Worm (Caenorhabditis elegans) whole organism, L4 larva: Measurements from ENCODE around the gene nas-29.

Experiments used
- F10B5.3 ChIP-seq: sonication (generic microtip); optimal IDR thresholded peaks from 2 replicates; lab custom pipeline; 2016; ENCODE audit warnings: mild to moderate bottlenecking, missing genetic modification characterization, missing compliant biosample characterization
- F26F4.8 ChIP-seq: fragments of 200-800 bp; sonication (Bioruptor generic); conservative IDR thresholded peaks from 2 replicates; pipeline ENCODE4 v1.3.6; 2022; ENCODE audit warnings: missing genetic modification characterization, missing compliant biosample characterization
- F37D6.2 ChIP-seq: sonication (generic microtip); optimal IDR thresholded peaks from 2 replicates; lab custom pipeline; 2016; ENCODE audit warnings: mild to moderate bottlenecking, missing genetic modification characterization, missing compliant biosample characterization
- F49E8.2 ChIP-seq: sonication (generic microtip); optimal IDR thresholded peaks from 2 replicates; lab custom pipeline; 2016; ENCODE audit warnings: missing compliant biosample characterization, mild to moderate bottlenecking, missing genetic modification characterization, borderline replicate concordance
- Y48G9A.11 ChIP-seq: fragments of 200-800 bp; sonication (Bioruptor generic); IDR thresholded peaks from 2 replicates; pipeline ENCODE4 v1.3.6; 2022; ENCODE audit warnings: missing genetic modification reagents, missing genetic modification characterization, missing compliant biosample characterization
- arid-1 ChIP-seq: fragments of 200-800 bp; sonication (Bioruptor generic); conservative IDR thresholded peaks from 2 replicates; pipeline ENCODE4 v1.3.6; 2022; ENCODE audit warnings: missing genetic modification reagents, missing genetic modification characterization, missing compliant biosample characterization
- attf-4 ChIP-seq: sonication (generic microtip); optimal IDR thresholded peaks from 3 replicates; lab custom pipeline; 2017; ENCODE audit warnings: missing biosample characterization, missing genetic modification characterization
- ceh-28 ChIP-seq: fragments of 150-350 bp; optimal IDR thresholded peaks from 2 replicates; lab custom pipeline; 2014; ENCODE audit warnings: missing biosample characterization, missing genetic modification reagents, missing genetic modification characterization
- ceh-62 ChIP-seq: sonication (generic microtip); optimal IDR thresholded peaks from 2 replicates; lab custom pipeline; 2017; ENCODE audit warnings: missing biosample characterization, missing genetic modification characterization
- cey-2 ChIP-seq: sonication (generic microtip); optimal IDR thresholded peaks from 3 replicates; lab custom pipeline; 2017; ENCODE audit warnings: missing genetic modification characterization, mild to moderate bottlenecking, missing compliant biosample characterization, antibody characterized with exemption, borderline replicate concordance; ENCODE audit not compliant: insufficient read depth
- dmd-8 ChIP-seq: fragments of 200-800 bp; sonication (Bioruptor generic); IDR thresholded peaks from 2 replicates; pipeline ENCODE4 v1.3.6; 2022; ENCODE audit warnings: missing genetic modification characterization, missing compliant biosample characterization
- dpl-1 ChIP-seq: fragments of 150-350 bp; optimal IDR thresholded peaks from 2 replicates; lab custom pipeline; 2014; ENCODE audit warnings: missing biosample characterization, missing genetic modification reagents, missing genetic modification characterization
- duxl-1 ChIP-seq: sonication (generic microtip); optimal IDR thresholded peaks from 2 replicates; lab custom pipeline; 2016; ENCODE audit warnings: mild to moderate bottlenecking, missing genetic modification characterization, moderate library complexity, missing compliant biosample characterization; ENCODE audit not compliant: poor library complexity
- dve-1 ChIP-seq: sonication (generic microtip); optimal IDR thresholded peaks from 2 replicates; lab custom pipeline; 2017; ENCODE audit warnings: antibody characterized with exemption, mild to moderate bottlenecking, missing genetic modification characterization, missing compliant biosample characterization; ENCODE audit not compliant: insufficient read depth
- egl-27 ChIP-seq: sonication (generic microtip); optimal IDR thresholded peaks from 3 replicates; lab custom pipeline; 2017; ENCODE audit warnings: missing biosample characterization, missing genetic modification reagents, missing genetic modification characterization
- fkh-10 ChIP-seq: fragments of 150-350 bp; optimal IDR thresholded peaks from 2 replicates; lab custom pipeline; 2014; ENCODE audit warnings: missing biosample characterization, missing genetic modification reagents, missing genetic modification characterization
- hif-1 ChIP-seq, 2 experiments: sonication (generic microtip); optimal IDR thresholded peaks; 2 replicates each; lab custom pipeline; 2016 to 2017; ENCODE audit warnings: missing compliant biosample characterization in 2 of 2, missing genetic modification characterization in 2 of 2, missing genetic modification reagents in 2 of 2, missing genotype in 2 of 2, mild to moderate bottlenecking in 1 of 2
- hlh-11 ChIP-seq: fragments of 200-800 bp; sonication (Bioruptor generic); optimal IDR thresholded peaks from 2 replicates; lab custom pipeline; 2018; ENCODE audit warnings: mild to moderate bottlenecking, missing genetic modification characterization, missing compliant biosample characterization
- hmg-1.1 ChIP-seq: fragments of 200-800 bp; sonication (Bioruptor generic); IDR thresholded peaks from 2 replicates; pipeline ENCODE4 v1.3.6; 2022; ENCODE audit warnings: missing genetic modification reagents, missing genetic modification characterization, missing compliant biosample characterization
- lin-1 ChIP-seq: fragments of 200-800 bp; sonication (Bioruptor generic); IDR thresholded peaks from 2 replicates; pipeline ENCODE4 v1.3.6; 2022; ENCODE audit warnings: missing genetic modification reagents, missing genetic modification characterization, missing compliant biosample characterization
- lin-38 ChIP-seq: fragments of 200-800 bp; sonication (Bioruptor generic); IDR thresholded peaks from 2 replicates; pipeline ENCODE4 v1.3.6; 2022; ENCODE audit warnings: missing genetic modification reagents, missing genetic modification characterization, missing compliant biosample characterization
- lin-39 ChIP-seq: fragments of 150-350 bp; optimal IDR thresholded peaks from 2 replicates; lab custom pipeline; 2014; ENCODE audit warnings: missing biosample characterization, missing genetic modification reagents, missing genetic modification characterization
- lir-3 ChIP-seq: sonication (generic microtip); optimal IDR thresholded peaks from 2 replicates; lab custom pipeline; 2016; ENCODE audit warnings: mild to moderate bottlenecking, missing genetic modification characterization, missing compliant biosample characterization
- mdl-1 ChIP-seq, 2 experiments: fragments of 150-350 bp in 1 of 2; sonication (generic microtip) in 1 of 2; optimal IDR thresholded peaks; 2 replicates each; lab custom pipeline; 2014 to 2017; ENCODE audit warnings: missing biosample characterization in 2 of 2, missing genetic modification characterization in 2 of 2
- mxl-2 ChIP-seq: fragments of 200-800 bp; sonication (Bioruptor generic); conservative IDR thresholded peaks from 2 replicates; pipeline ENCODE4 v1.3.6; 2022; ENCODE audit warnings: missing genetic modification reagents, missing genetic modification characterization, missing compliant biosample characterization
- mxl-3 ChIP-seq: fragments of 200-800 bp; sonication (Bioruptor generic); optimal IDR thresholded peaks from 2 replicates; lab custom pipeline; 2018; ENCODE audit warnings: mild to moderate bottlenecking, missing genetic modification characterization, missing compliant biosample characterization
- nhr-111 ChIP-seq: fragments of 200-800 bp; sonication (Bioruptor generic); optimal IDR thresholded peaks from 2 replicates; lab custom pipeline; 2018; ENCODE audit warnings: mild to moderate bottlenecking, missing genetic modification characterization, missing compliant biosample characterization
- nhr-237 ChIP-seq: sonication (generic microtip); optimal IDR thresholded peaks from 2 replicates; lab custom pipeline; 2017; ENCODE audit warnings: missing biosample characterization, missing genetic modification characterization
- nhr-25 ChIP-seq: sonication (generic microtip); optimal IDR thresholded peaks from 2 replicates; lab custom pipeline; 2017; ENCODE audit warnings: missing genetic modification characterization, mild to moderate bottlenecking, missing compliant biosample characterization, antibody characterized with exemption, moderate library complexity, borderline replicate concordance; ENCODE audit not compliant: insufficient read depth
- nhr-6 ChIP-seq: fragments of 150-350 bp; optimal IDR thresholded peaks from 2 replicates; lab custom pipeline; 2014; ENCODE audit warnings: missing biosample characterization, missing genetic modification characterization
- rbr-2 ChIP-seq: sonication (generic microtip); optimal IDR thresholded peaks from 2 replicates; lab custom pipeline; 2016; ENCODE audit warnings: missing genotype, missing genetic modification characterization, missing compliant biosample characterization
- snpc-1.2 ChIP-seq: fragments of 200-800 bp; sonication (Bioruptor generic); IDR thresholded peaks from 2 replicates; pipeline ENCODE4 v1.3.6; 2022; ENCODE audit warnings: missing genetic modification reagents, missing genetic modification characterization, missing compliant biosample characterization
- snpc-4 ChIP-seq: fragments of 150-350 bp; optimal IDR thresholded peaks from 2 replicates; lab custom pipeline; 2014; ENCODE audit warnings: missing biosample characterization, missing genetic modification characterization
- tra-1 ChIP-seq: fragments of 200-800 bp; sonication (Bioruptor generic); IDR thresholded peaks from 2 replicates; pipeline ENCODE4 v1.3.6; 2022; ENCODE audit warnings: missing genetic modification reagents, missing genetic modification characterization, missing compliant biosample characterization
- unc-39 ChIP-seq: sonication (generic microtip); optimal IDR thresholded peaks from 2 replicates; lab custom pipeline; 2017; ENCODE audit warnings: missing biosample characterization, missing genetic modification characterization
- unc-62 ChIP-seq, 3 experiments: fragments of 150-350 bp in 1 of 3; sonication (generic microtip); optimal IDR thresholded peaks in 2 of 3; peaks in 1 of 3; 1 replicate in 1 of 3; 2 replicates in 2 of 3; lab custom pipeline; 2014 to 2017; ENCODE audit warnings: missing biosample characterization in 3 of 3, missing genetic modification characterization in 3 of 3, missing genetic modification reagents in 3 of 3, missing genotype in 1 of 3
- zag-1 ChIP-seq: fragments of 150-350 bp; optimal IDR thresholded peaks from 2 replicates; lab custom pipeline; 2014; ENCODE audit warnings: missing biosample characterization, missing genetic modification characterization
- zfp-2 ChIP-seq: sonication (generic microtip); optimal IDR thresholded peaks from 2 replicates; lab custom pipeline; 2016; ENCODE audit warnings: mild to moderate bottlenecking, missing genetic modification characterization, missing compliant biosample characterization
- zip-11 ChIP-seq: fragments of 200-800 bp; sonication (Bioruptor generic); IDR thresholded peaks from 2 replicates; pipeline ENCODE4 v1.3.6; 2022; ENCODE audit warnings: missing genetic modification characterization, missing compliant biosample characterization
- zip-2 ChIP-seq: fragments of 150-350 bp; optimal IDR thresholded peaks from 2 replicates; lab custom pipeline; 2014; ENCODE audit warnings: missing biosample characterization, missing genetic modification characterization
- ztf-11 ChIP-seq: fragments of 150-350 bp; optimal IDR thresholded peaks from 2 replicates; lab custom pipeline; 2014; ENCODE audit warnings: missing biosample characterization, missing genetic modification characterization
- ztf-7 ChIP-seq: fragments of 150-350 bp; optimal IDR thresholded peaks from 2 replicates; lab custom pipeline; 2014; ENCODE audit warnings: missing biosample characterization, missing genetic modification characterization

nas-29 gene

ce11 chrII:5099649-5100048, 42.2 kb downstream of the nas-29 start, which contains the start of gene C04G6.6:
TSS of gene C04G6.6 (minus strand) at chrII:5099749.
- no peak for TF ChIP-seq F10B5.3 (tag; lab: Kevin White, UChicago)
- TF ChIP-seq snpc-4 (tag; lab: Kevin White, UChicago), result no peak
- no peak for TF ChIP-seq lin-38 (GFP tag; lab: Robert Waterston, UW)
- TF ChIP-seq rbr-2 (tag; lab: Kevin White, UChicago), result no peak
- TF ChIP-seq Y48G9A.11, result no peak
- TF ChIP-seq mxl-2 (GFP tag; lab: Robert Waterston, UW), result no peak
- TF ChIP-seq tra-1 (GFP tag; lab: Robert Waterston, UW), result no peak
- no peak for TF ChIP-seq duxl-1
- no peak for TF ChIP-seq unc-39 (tag; lab: Kevin White, UChicago)
- TF ChIP-seq ztf-11 (tag; lab: Kevin White, UChicago), result no peak
- no peak for TF ChIP-seq dpl-1 (GFP tag; lab: Kevin White, UChicago)
- no peak for TF ChIP-seq zfp-2
- no peak for TF ChIP-seq zag-1
- no peak for TF ChIP-seq ztf-7 (tag; lab: Kevin White, UChicago)
- TF ChIP-seq hlh-11 (tag; lab: Kevin White, UChicago), result no peak
- no peak for TF ChIP-seq fkh-10
- TF ChIP-seq snpc-1.2 (GFP tag; lab: Robert Waterston, UW), result no peak
- TF ChIP-seq attf-4 (tag; lab: Kevin White, UChicago), result no peak
- no peak for TF ChIP-seq mxl-3 (GFP tag; lab: Kevin White, UChicago)
- TF ChIP-seq, all 104 proteins: peak for 0

ce11 chrII:5099034-5099433, 42.8 kb downstream of the nas-29 start:
- TF ChIP-seq unc-62 (GFP tag; optimal IDR thresholded peaks at IDR 0.05 in 1 of 2; lab: Kevin White, UChicago) (peak in 1 of 2 experiments; percentile 73), unc-62 (tag; optimal IDR thresholded peaks at IDR 0.05; lab: Kevin White, UChicago) (no peak), zip-11 (GFP tag; lab: Robert Waterston, UW) (no peak)

DNA sequence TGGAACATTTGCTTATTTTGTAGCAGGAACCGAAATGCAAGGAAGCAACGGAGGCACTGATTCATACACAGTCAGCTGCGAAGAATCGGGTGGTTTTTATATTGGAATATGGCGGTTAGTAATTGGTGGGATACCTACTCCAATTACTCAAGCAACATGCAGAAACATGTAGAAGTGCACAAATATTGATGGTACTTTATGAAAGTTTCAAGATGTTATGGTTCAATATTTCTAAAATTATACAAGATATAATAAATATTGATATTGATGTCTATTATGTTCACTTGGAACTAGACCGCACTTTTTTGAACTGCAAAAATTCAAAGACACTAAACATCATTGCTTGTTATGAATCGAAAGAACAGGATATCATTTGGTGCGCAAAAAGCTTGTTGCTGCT, 47.9 kb downstream of the nas-29 start, which contains the start of gene C04G6.13:
Gene C04G6.13 (plus strand): TSS at position 301 of the 400 bp plus-strand sequence.
- TF ChIP-seq ceh-62 (tag; lab: Kevin White, UChicago), result no peak
- no peak for TF ChIP-seq hif-1 (tag; optimal IDR thresholded peaks at IDR 0.05; lab: Kevin White, UChicago)
- no peak for TF ChIP-seq lir-3
- no peak for TF ChIP-seq F49E8.2 (tag; lab: Kevin White, UChicago)
- no peak for TF ChIP-seq nhr-6 (tag; lab: Kevin White, UChicago)
- peak in 1 of 2 experiments; percentile 35 for TF ChIP-seq unc-62 (GFP tag; optimal IDR thresholded peaks at IDR 0.05 in 1 of 2; lab: Kevin White, UChicago)
- TF ChIP-seq unc-62 (tag; optimal IDR thresholded peaks at IDR 0.05; lab: Kevin White, UChicago), result no peak
- TF ChIP-seq zag-1, result no peak

- TF ChIP-seq hmg-1.1, result 0 out of 2 replicates have a peak, but pooled peaks have one; percentile 38
- TF ChIP-seq lin-1, result 0 out of 2 replicates have a peak, but pooled peaks have one; percentile 10
- no peak for TF ChIP-seq fkh-10
- TF ChIP-seq dve-1 (tag; lab: Kevin White, UChicago), result peak; percentile 59
- no peak for TF ChIP-seq zip-2 (tag; lab: Kevin White, UChicago)
- no peak for TF ChIP-seq lin-39 (tag; lab: Kevin White, UChicago)
- TF ChIP-seq arid-1 (GFP tag; lab: Robert Waterston, UW), result no peak
- no peak for TF ChIP-seq cey-2 (tag; lab: Kevin White, UChicago)
- peak; percentile 18 to 67 for TF ChIP-seq mdl-1 (tag; optimal IDR thresholded peaks at IDR 0.05; lab: Kevin White, UChicago)
- no peak for TF ChIP-seq nhr-111 (GFP tag; lab: Kevin White, UChicago)
- no peak for TF ChIP-seq nhr-237 (tag; lab: Kevin White, UChicago)
- TF ChIP-seq F37D6.2 (tag; lab: Kevin White, UChicago), result no peak
- TF ChIP-seq egl-27, result no peak
- peak; percentile 7 for TF ChIP-seq dpl-1 (GFP tag; lab: Kevin White, UChicago)
- TF ChIP-seq unc-62 (GFP tag; optimal IDR thresholded peaks at IDR 0.05 in 1 of 2; lab: Kevin White, UChicago), result peak in 1 of 2 experiments; percentile 45
- TF ChIP-seq unc-62 (tag; optimal IDR thresholded peaks at IDR 0.05; lab: Kevin White, UChicago), result no peak
- TF ChIP-seq hlh-11 (tag; lab: Kevin White, UChicago), result peak; percentile 75
- no peak for TF ChIP-seq dmd-8
- TF ChIP-seq nhr-25, result no peak
- TF ChIP-seq F26F4.8 (GFP tag; lab: Robert Waterston, UW), result no peak
- TF ChIP-seq ceh-28 (tag; lab: Kevin White, UChicago), result no peak
These were observed 49.2 kb downstream of the nas-29 start, which contains the start of gene C04G6.2 for ce11 chrII:5092362-5093281. TSS of gene C04G6.2 (plus strand) at chrII:5093231.
